Worm (Caenorhabditis elegans) whole organism, late embryonic: ENCODE data around the gene srh-111.

Experiments
- ceh-45 ChIP-seq: fragments of 200-800 bp; sonication (Bioruptor generic); IDR thresholded peaks from 2 replicates; pipeline ENCODE4 v1.3.6; 2022; ENCODE audit warnings: missing genetic modification reagents, missing genetic modification characterization, missing compliant biosample characterization
- pqm-1 ChIP-seq: sonication (generic microtip); optimal IDR thresholded peaks from 2 replicates; lab custom pipeline; 2016; ENCODE audit warnings: missing genetic modification characterization, missing compliant biosample characterization

DNA sequence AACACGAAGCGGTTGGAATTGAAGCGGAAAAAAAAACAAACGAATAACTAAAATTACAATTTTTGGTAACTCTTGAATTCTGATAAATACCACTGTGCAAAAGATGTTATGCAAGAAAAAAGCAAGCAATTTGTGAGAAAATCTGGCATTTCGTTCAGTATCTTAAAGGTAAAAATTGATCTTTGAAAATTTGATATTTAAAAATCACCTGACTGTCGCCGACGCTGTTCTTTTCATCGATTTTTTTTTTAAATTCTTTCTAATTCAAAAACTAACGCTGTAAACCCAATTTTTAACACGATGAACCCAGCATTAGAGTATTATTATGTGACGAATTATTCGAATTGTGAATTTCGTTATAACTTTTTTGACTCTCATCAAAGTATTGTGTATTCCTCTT is 11.3 kb downstream of the srh-111 start, which contains the start of gene srh-123:
- TF ChIP-seq pqm-1, result no peak
- no peak for TF ChIP-seq ceh-45 (GFP tag; lab: Robert Waterston, UW)
